Worm (Caenorhabditis elegans): Measurements from ENCODE around the gene gldi-5.
A peak's percentile ranks its signal among the peaks of the same experiment; 100 is the strongest.

Gene gldi-5

ce11 chrIII:3704967-3705366 lies 21.3 kb downstream of the gldi-5 start, which contains the start of gene wdr-5.1:
Gene wdr-5.1 (plus strand): TSS chrIII:3705285.
- peak; percentile 12 for TF ChIP-seq ces-1 (GFP tag; optimal IDR thresholded peaks at IDR 0.05)
- TF ChIP-seq lsy-2 (tag; optimal IDR thresholded peaks at IDR 0.05), result peak; percentile 55
- no peak for TF ChIP-seq blmp-1 (tag; optimal IDR thresholded peaks at IDR 0.05)

ce11 chrIII:3703397-3703796 lies 22.9 kb downstream of the gldi-5 start, which contains the start of gene C14B1.3:
Gene C14B1.3 (plus strand): TSS chrIII:3703564.
- TF ChIP-seq lsy-2 (tag; optimal IDR thresholded peaks at IDR 0.05) (peak; percentile 5), elt-3 (tag; optimal IDR thresholded peaks at IDR 0.05) (no peak), zip-8 (tag; optimal IDR thresholded peaks at IDR 0.05) (no peak)

ce11 chrIII:3701411-3702310 lies 24.6 kb downstream of the gldi-5 start, which contains the start of the genes pdi-1 and C14B1.2:
Gene pdi-1 (minus strand): TSS chrIII:3701461.
Gene C14B1.2 (plus strand): TSS chrIII:3702260.
- TF ChIP-seq elt-1 (tag; optimal IDR thresholded peaks at IDR 0.05; ENCODE audit: borderline replicate concordance, insufficient read depth) (no peak), lin-32 (GFP tag; optimal IDR thresholded peaks at IDR 0.05) (no peak), ceh-83 (GFP tag; optimal IDR thresholded peaks at IDR 0.05) (no peak), unc-120 (tag; optimal IDR thresholded peaks at IDR 0.05; ENCODE audit: poor library complexity, severe bottlenecking) (no peak), unc-39 (tag; optimal IDR thresholded peaks at IDR 0.05) (no peak), flh-1 (GFP tag; optimal IDR thresholded peaks at IDR 0.05) (no peak), M03D4.4 (tag; optimal IDR thresholded peaks at IDR 0.05) (peak; percentile 18), pha-4 (tag; optimal IDR thresholded peaks at IDR 0.05) (no peak), mab-5 (tag; optimal IDR thresholded peaks at IDR 0.05) (no peak), ceh-43 (GFP tag; optimal IDR thresholded peaks at IDR 0.05) (no peak), cnd-1 (tag; optimal IDR thresholded peaks at IDR 0.05) (no peak), nhr-12 (tag; optimal IDR thresholded peaks at IDR 0.05) (no peak), ztf-11 (tag; optimal IDR thresholded peaks at IDR 0.05) (no peak), blmp-1 (tag; optimal IDR thresholded peaks at IDR 0.05) (no peak), hlh-1 (tag; optimal IDR thresholded peaks at IDR 0.05) (no peak), lin-13 (tag; optimal IDR thresholded peaks at IDR 0.05) (no peak), lsy-2 (tag; optimal IDR thresholded peaks at IDR 0.05) (no peak), ces-1 (GFP tag; optimal IDR thresholded peaks at IDR 0.05) (no peak), sem-2 (GFP tag; optimal IDR thresholded peaks at IDR 0.05) (no peak), unc-62 (GFP tag; optimal IDR thresholded peaks at IDR 0.05) (no peak), nhr-28 (tag; optimal IDR thresholded peaks at IDR 0.05) (no peak), nhr-76 (tag; optimal IDR thresholded peaks at IDR 0.05) (no peak), ham-2 (GFP tag; optimal IDR thresholded peaks at IDR 0.05) (peak; percentile 50), drap-1 (GFP tag; optimal IDR thresholded peaks at IDR 0.05) (no peak), sptf-1 (tag; optimal IDR thresholded peaks at IDR 0.05) (peak; percentile 16), tbx-8 (GFP tag; optimal IDR thresholded peaks at IDR 0.05) (no peak), elt-3 (tag; optimal IDR thresholded peaks at IDR 0.05) (no peak), mep-1 (tag; optimal IDR thresholded peaks at IDR 0.05) (no peak), zip-8 (tag; optimal IDR thresholded peaks at IDR 0.05) (no peak), nhr-237 (tag; optimal IDR thresholded peaks at IDR 0.05) (no peak), mls-2 (tag; optimal IDR thresholded peaks at IDR 0.05) (no peak), snpc-4 (tag; optimal IDR thresholded peaks at IDR 0.05) (no peak), ceh-39 (tag; optimal IDR thresholded peaks at IDR 0.05) (no peak), nhr-2 (tag; optimal IDR thresholded peaks at IDR 0.05) (peak; percentile 63)

- TF ChIP-seq drap-1 (GFP tag; optimal IDR thresholded peaks at IDR 0.05) (no peak), blmp-1 (tag; optimal IDR thresholded peaks at IDR 0.05) (no peak), ces-1 (GFP tag; optimal IDR thresholded peaks at IDR 0.05) (no peak), unc-62 (GFP tag; optimal IDR thresholded peaks at IDR 0.05) (no peak), ham-2 (GFP tag; optimal IDR thresholded peaks at IDR 0.05) (no peak), cnd-1 (tag; optimal IDR thresholded peaks at IDR 0.05) (no peak), nhr-76 (tag; optimal IDR thresholded peaks at IDR 0.05) (no peak), hlh-1 (tag; optimal IDR thresholded peaks at IDR 0.05) (no peak), elt-1 (tag; optimal IDR thresholded peaks at IDR 0.05; ENCODE audit: borderline replicate concordance, insufficient read depth) (no peak), mep-1 (tag; optimal IDR thresholded peaks at IDR 0.05) (no peak), lin-32 (GFP tag; optimal IDR thresholded peaks at IDR 0.05) (no peak), mab-5 (tag; optimal IDR thresholded peaks at IDR 0.05) (no peak), nhr-12 (tag; optimal IDR thresholded peaks at IDR 0.05) (no peak), snpc-4 (tag; optimal IDR thresholded peaks at IDR 0.05) (no peak), lsy-2 (tag; optimal IDR thresholded peaks at IDR 0.05) (no peak)
Measured at ce11 chrIII:3699275-3699674, 27.0 kb downstream of the gldi-5 start, which contains the start of gene cyn-9. Gene cyn-9 (minus strand): TSS chrIII:3699640.
